Worm (Caenorhabditis elegans) whole organism, L3 larva: ENCODE data around the gene F53E10.6.
"Not testable (repeated sequence)": the region's sequence is repeated elsewhere in the genome, so short reads cannot be mapped to it uniquely, and the experiment has no call there.

Experiments used
- ZK546.5 ChIP-seq: sonication (generic microtip); optimal IDR thresholded peaks from 2 replicates; lab custom pipeline; 2017; ENCODE audit warnings: missing biosample characterization, missing genetic modification characterization
- daf-12 ChIP-seq: fragments of 150-350 bp; optimal IDR thresholded peaks from 2 replicates; lab custom pipeline; 2014; ENCODE audit warnings: missing biosample characterization, missing genetic modification reagents, missing genetic modification characterization
- jun-1 ChIP-seq: fragments of 150-350 bp; optimal IDR thresholded peaks from 2 replicates; lab custom pipeline; 2014; ENCODE audit warnings: missing biosample characterization, missing genetic modification reagents, missing genetic modification characterization
- mdl-1 ChIP-seq: fragments of 150-350 bp; optimal IDR thresholded peaks from 2 replicates; lab custom pipeline; 2014; ENCODE audit warnings: missing biosample characterization, missing genetic modification characterization
- nhr-23 ChIP-seq: fragments of 150-350 bp; optimal IDR thresholded peaks from 2 replicates; lab custom pipeline; 2014; ENCODE audit warnings: missing biosample characterization, missing genetic modification reagents, missing genetic modification characterization
- unc-62 ChIP-seq: fragments of 150-350 bp; sonication (generic microtip); optimal IDR thresholded peaks from 4 replicates; lab custom pipeline; 2014; ENCODE audit warnings: missing biosample characterization, missing genetic modification reagents, missing genetic modification characterization
- zag-1 ChIP-seq: fragments of 150-350 bp; optimal IDR thresholded peaks from 2 replicates; lab custom pipeline; 2014; ENCODE audit warnings: missing biosample characterization, missing genetic modification characterization
- ztf-4 ChIP-seq: fragments of 150-350 bp; optimal IDR thresholded peaks from 2 replicates; lab custom pipeline; 2014; ENCODE audit warnings: missing biosample characterization, missing genetic modification characterization

DNA sequence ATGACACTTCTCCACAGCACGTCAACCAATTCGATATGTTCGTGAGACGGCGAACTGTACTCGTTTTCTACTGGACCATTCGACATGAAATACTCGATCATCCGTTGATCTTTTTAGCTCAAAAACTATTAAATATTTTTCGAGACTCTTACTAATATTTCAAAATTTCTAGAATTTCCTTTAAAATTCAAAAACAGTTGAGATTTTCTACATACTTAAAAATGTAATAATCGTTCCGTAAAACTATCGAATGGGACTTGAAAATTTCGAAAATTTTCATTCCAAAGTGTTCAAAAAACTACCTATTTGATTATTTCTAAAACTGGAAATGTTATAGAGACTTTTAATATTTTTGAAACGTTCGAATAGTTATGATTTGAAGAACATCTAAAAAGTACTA, 22.5 kb upstream of the F53E10.6 start, which contains the start of gene sknr-1:
- not testable (repeated sequence) for TF ChIP-seq unc-62 (GFP tag; lab: Kevin White, UChicago); ZK546.5 (tag; lab: Kevin White, UChicago); jun-1 (tag; lab: Kevin White, UChicago); nhr-23 (tag; lab: Kevin White, UChicago); daf-12 (tag; lab: Kevin White, UChicago); mdl-1 (tag; lab: Kevin White, UChicago); zag-1; ztf-4 (tag; lab: Kevin White, UChicago)
